Worm (Caenorhabditis elegans): ENCODE data around the gene H43I07.4.
A peak's percentile ranks its signal among the peaks of the same experiment; 100 is the strongest.

Gene H43I07.4

DNA sequence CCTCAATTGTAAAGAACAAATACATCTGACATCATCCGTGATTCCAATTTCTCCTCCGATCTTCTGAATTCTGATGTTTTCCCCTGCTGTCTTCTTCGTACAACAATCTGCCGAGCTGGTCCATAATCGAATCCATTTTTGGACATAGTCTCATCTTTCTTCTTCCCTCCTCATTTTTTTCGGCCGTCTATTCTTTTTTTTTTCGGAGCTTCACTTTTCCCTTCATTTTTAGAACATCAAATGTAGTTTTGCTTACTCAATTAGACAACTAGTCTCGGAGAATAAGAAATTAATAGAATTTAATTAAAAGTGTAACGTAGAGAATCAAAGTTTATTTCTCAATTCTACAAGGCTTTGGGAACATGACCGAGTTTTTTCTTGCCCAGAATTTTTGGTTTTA lies 4.4 kb upstream of the H43I07.4 start:
- TF ChIP-seq jun-1 (tag; optimal IDR thresholded peaks at IDR 0.05) (no peak), ctbp-1 (GFP tag; IDR thresholded peaks at IDR 0.05) (0 out of 2 replicates have a peak, but pooled peaks have one; percentile 25), ces-1 (GFP tag; optimal IDR thresholded peaks at IDR 0.05) (peak; percentile 31), aha-1 (tag) (peak; percentile 20), fkh-10 (GFP tag; optimal IDR thresholded peaks at IDR 0.05) (peak; percentile 91)

DNA sequence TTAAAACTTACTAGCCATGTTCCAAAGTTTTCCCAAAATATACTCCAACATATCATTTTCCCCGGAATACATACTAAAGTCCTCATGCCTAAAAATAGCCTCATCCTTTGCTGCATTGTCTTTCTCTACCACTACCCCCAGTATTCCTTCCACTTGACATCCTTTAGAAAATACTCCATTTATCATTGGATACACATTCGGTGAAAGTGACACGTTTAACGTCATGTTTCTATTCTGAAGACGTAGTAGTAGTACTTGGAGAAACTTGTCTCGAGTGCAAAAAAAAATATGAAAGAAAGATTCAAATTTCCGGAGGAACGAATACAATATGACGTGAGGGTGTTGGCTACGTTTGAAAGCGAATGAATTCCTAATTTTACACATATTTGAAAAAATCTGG lies 946 bp downstream of the H43I07.4 start:
- peak in 1 of 2 experiments; percentile 90 for TF ChIP-seq unc-62 (GFP tag; optimal IDR thresholded peaks at IDR 0.05 in 1 of 2)
- no peak for TF ChIP-seq unc-62 (tag; optimal IDR thresholded peaks at IDR 0.05)
- no peak for TF ChIP-seq nhr-76 (tag; optimal IDR thresholded peaks at IDR 0.05)

DNA sequence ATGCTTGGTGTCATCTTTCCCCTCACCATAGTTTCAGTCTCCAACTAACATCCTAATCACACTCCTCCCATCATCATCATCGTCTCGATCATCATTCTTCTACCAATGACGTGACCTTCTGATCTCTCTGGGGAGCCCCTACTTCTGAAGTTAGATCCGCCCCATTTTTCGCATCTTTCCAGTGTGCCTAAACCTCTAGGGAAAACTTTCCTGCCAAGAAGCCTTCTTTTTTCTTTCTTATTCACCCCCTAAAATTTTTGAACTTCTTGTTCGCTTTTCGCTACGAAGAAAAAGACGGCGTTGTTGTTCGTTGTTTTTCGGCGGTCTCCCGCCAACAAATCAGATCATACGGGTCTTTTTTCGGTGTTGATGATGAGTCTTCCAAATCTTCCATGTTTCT lies 2.3 kb downstream of the H43I07.4 start:
- TF ChIP-seq vab-7 (GFP tag; IDR thresholded peaks at IDR 0.05): peak; percentile 38; the same call in 1 of the 2 replicates
- peak in 1 of 2 experiments; percentile 7 for TF ChIP-seq lsy-2 (tag; optimal IDR thresholded peaks at IDR 0.05)
- peak; percentile 92 for TF ChIP-seq aha-1 (tag)
- 0 out of 2 replicates have a peak, but pooled peaks have one; percentile 22 for TF ChIP-seq ceh-20 (GFP tag; IDR thresholded peaks at IDR 0.05)
- TF ChIP-seq mxl-3 (GFP tag; optimal IDR thresholded peaks at IDR 0.05): no peak

DNA sequence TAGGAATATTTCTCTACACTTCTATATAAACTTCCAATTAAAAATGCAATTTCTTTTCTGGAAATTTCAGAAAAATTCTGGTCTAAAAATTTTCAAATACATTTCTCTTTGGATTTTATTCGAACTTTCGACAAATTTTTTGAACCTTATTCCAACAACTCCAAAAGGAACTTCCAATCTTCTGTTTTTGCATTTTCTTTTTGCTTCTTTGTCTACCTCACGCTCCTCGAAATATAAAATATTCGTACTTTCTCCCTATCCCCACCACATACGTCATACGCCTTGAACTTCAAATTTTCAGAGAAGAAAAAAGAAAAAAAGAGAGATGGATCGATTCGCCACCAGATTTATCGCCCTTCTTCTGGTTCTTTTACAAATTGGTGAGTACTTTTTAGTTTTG lies 3.4 kb downstream of the H43I07.4 start, which contains the start of gene nlp-9:
Gene nlp-9 (plus strand): TSS at position 301 of the 400 bp plus-strand sequence.
- TF ChIP-seq ztf-11 (tag; optimal IDR thresholded peaks at IDR 0.05) (no peak), aha-1 (tag) (peak; percentile 13), ces-1 (GFP tag; optimal IDR thresholded peaks at IDR 0.05) (no peak)

DNA sequence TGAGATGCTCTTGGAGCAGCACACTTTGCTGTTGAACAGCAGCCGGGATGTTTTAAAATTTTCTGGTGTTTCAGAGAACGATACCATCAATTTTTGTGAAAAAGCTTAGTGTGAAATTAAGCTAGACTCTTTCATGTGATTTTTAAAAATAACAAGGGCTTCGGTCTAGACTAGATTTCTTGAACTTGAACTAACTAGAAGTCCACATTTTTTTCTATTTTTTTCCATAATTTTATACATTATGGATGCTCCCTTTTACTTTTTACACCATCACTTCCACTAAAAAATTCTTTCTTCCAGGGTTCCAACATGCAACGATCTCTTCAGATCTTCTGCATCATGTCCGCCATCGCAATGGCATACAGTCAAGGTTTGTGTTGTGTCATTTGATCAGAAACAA lies 20.2 kb downstream of the H43I07.4 start, which contains the start of gene nlp-13:
Gene nlp-13 (plus strand): TSS at position 301 of the 400 bp plus-strand sequence.
- TF ChIP-seq lin-13 (GFP tag; optimal IDR thresholded peaks at IDR 0.05): no peak
- TF ChIP-seq nhr-48 (tag; optimal IDR thresholded peaks at IDR 0.05): no peak
- no peak for TF ChIP-seq mxl-2 (GFP tag; conservative IDR thresholded peaks at IDR 0.05)
- TF ChIP-seq daf-19 (GFP tag; conservative IDR thresholded peaks at IDR 0.05): no peak

DNA sequence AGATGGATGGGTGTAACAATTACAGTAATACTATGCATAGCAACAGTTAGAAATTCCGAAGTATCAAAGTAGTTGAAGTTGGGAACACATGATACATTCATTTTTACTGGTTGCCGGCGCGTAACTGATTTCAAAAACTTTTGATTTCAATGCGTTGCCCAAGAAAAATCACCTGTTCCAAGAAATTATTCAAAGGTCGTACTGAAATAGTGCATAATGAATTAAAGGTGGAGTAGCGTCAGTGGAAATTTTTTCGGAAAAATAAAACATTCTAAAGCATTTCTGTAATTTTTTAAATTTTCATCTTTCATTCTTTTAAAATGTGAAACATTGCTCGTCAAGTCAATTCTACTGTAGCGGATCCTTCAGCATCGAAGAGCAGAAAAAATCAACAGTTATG lies 24.3 kb downstream of the H43I07.4 start, which contains the start of gene srh-204:
Gene srh-204 (minus strand): TSS at position 101 of the 400 bp plus-strand sequence.
- TF ChIP-seq skn-1 (tag; optimal IDR thresholded peaks at IDR 0.05) (no peak), aha-1 (tag) (peak; percentile 86)

DNA sequence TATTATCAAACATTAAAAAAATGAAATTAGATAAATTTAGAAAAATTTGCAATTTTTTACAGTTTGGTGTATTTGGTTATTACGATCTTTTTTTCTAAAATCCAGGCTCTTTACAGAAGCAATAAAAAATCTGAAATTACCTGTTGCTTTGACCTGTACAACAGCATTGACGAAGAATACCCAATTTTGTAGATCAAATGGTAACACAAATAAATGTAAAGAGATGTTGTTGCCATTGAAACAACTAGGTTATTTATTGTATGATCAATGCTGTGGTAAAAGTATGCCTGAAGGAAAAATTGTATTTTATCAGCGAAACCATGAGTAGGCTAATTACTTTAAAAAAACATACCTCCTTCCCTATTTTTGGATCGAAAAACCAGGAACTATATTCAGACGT lies 25.6 kb downstream of the H43I07.4 start:
- no peak for TF ChIP-seq snpc-4 (tag; optimal IDR thresholded peaks at IDR 0.05)
- peak in 1 of 2 experiments; percentile 91 for TF ChIP-seq unc-62 (GFP tag; optimal IDR thresholded peaks at IDR 0.05 in 1 of 2)
- TF ChIP-seq unc-62 (tag; optimal IDR thresholded peaks at IDR 0.05): no peak
- TF ChIP-seq Y5F2A.4 (GFP tag; optimal IDR thresholded peaks at IDR 0.05): no peak

DNA sequence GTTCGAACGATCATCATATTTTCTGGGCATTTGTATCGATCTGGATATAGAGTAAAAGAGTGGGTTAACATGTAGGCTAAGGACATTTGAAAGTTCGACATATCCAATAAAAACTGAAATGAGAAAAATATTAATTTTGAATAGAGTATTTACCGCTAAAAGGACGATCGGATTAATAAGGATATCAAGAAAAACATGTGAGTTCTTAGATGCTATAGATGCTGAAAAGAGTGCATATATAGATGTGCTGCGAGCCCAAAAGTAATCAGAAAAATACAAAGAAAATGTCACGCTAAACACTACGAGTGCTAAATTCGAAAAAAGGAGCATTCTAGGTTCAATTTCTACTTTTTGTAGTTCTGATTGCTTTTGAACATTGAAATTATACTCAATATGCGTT lies 26.5 kb downstream of the H43I07.4 start, which contains the start of gene srt-12:
Gene srt-12 (minus strand): TSS at position 101 of the 400 bp plus-strand sequence.
- TF ChIP-seq lin-39 (tag; optimal IDR thresholded peaks at IDR 0.05) (no peak), F44E2.7 (GFP tag; IDR thresholded peaks at IDR 0.05) (no peak), egl-27 (tag; optimal IDR thresholded peaks at IDR 0.05) (no peak), nhr-25 (tag; optimal IDR thresholded peaks at IDR 0.05; ENCODE audit: borderline replicate concordance, insufficient read depth) (no peak), arid-1 (GFP tag; conservative IDR thresholded peaks at IDR 0.05) (no peak), mep-1 (tag; optimal IDR thresholded peaks at IDR 0.05) (no peak), ZK546.5 (tag; optimal IDR thresholded peaks at IDR 0.05) (no peak), mxl-3 (GFP tag; optimal IDR thresholded peaks at IDR 0.05) (no peak), hlh-30 (tag; optimal IDR thresholded peaks at IDR 0.05; ENCODE audit: insufficient read depth) (no peak), mxl-2 (GFP tag; conservative IDR thresholded peaks at IDR 0.05) (no peak), ZK337.2 (GFP tag; IDR thresholded peaks at IDR 0.05) (no peak), daf-19 (GFP tag; conservative IDR thresholded peaks at IDR 0.05) (no peak), aha-1 (tag) (no peak), cey-2 (tag; optimal IDR thresholded peaks at IDR 0.05; ENCODE audit: borderline replicate concordance, insufficient read depth) (no peak), lin-29 (GFP tag; IDR thresholded peaks at IDR 0.05) (no peak), egl-43 (GFP tag; IDR thresholded peaks at IDR 0.05) (no peak)
